Worm (Caenorhabditis elegans) whole organism, late embryonic: ENCODE data around the gene idpa-3.

Experiments used
- ama-1 ChIP-seq: fragments of 150-350 bp; optimal IDR thresholded peaks from 2 replicates; lab custom pipeline; 2014
- madf-2 ChIP-seq: sonication (generic microtip); optimal IDR thresholded peaks from 2 replicates; lab custom pipeline; 2017; ENCODE audit warnings: missing genetic modification characterization, missing compliant biosample characterization

DNA sequence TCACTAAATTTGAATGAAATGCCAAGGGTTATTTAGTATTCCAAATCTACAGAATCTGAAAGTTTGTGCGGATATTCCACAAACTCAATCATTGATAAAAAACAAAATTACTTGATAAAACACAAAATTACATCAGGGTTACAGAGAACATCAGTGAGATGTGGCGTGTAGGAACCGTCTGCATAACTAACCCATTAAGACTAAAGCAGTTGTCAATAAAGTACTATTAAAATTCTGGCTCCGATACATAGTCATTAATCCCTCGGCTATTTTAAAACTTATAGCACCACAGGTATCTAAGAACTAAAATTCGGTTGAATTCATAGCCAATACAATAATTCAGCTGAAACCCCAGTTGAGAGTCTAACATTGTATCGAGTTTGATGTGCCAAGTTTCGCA is 2.5 kb downstream of the idpa-3 start:
- TF ChIP-seq madf-2 (tag; lab: Kevin White, UChicago) (no peak), ama-1 (no peak)
